Worm (Caenorhabditis elegans): ENCODE measurements around the gene C17H12.5.

- no peak for TF ChIP-seq nhr-10 (tag; optimal IDR thresholded peaks at IDR 0.05)
- no peak for TF ChIP-seq dpl-1 (GFP tag; optimal IDR thresholded peaks at IDR 0.05)
- no peak for TF ChIP-seq aly-2 (tag; optimal IDR thresholded peaks at IDR 0.05)
- no peak for TF ChIP-seq zfp-3 (GFP tag; conservative IDR thresholded peaks at IDR 0.05)
- TF ChIP-seq zag-1 (tag; optimal IDR thresholded peaks at IDR 0.05), result no peak
- TF ChIP-seq snpc-4 (tag; optimal IDR thresholded peaks at IDR 0.05), result no peak
Observed at ce11 chrIV:6841562-6842282, 24.3 kb upstream of the C17H12.5 start.
